Fruit fly (Drosophila melanogaster) whole organism, embryonic: ENCODE data around the gene Nxf3.

Experiments used
- Adf1 ChIP-seq: fragments of 200-800 bp; sonication (Bioruptor generic); IDR thresholded peaks from 2 replicates; pipeline ENCODE4 v1.3.6; 2022; ENCODE audit warnings: missing biosample characterization, missing genetic modification characterization
- B-H1 ChIP-seq: fragments of 200-800 bp; sonication (Bioruptor generic); IDR thresholded peaks from 3 replicates; pipeline ENCODE4 v1.3.6; 2022; ENCODE audit warnings: missing biosample characterization, missing genetic modification characterization
- BtbVII ChIP-seq: fragments of 200-800 bp; sonication (Bioruptor generic); optimal IDR thresholded peaks from 3 replicates; lab custom pipeline; 2017; ENCODE audit warnings: missing biosample characterization, mild to moderate bottlenecking, missing genetic modification characterization
- Bteb2 ChIP-seq: fragments of 200-800 bp; sonication (Bioruptor generic); optimal IDR thresholded peaks from 2 replicates; lab custom pipeline; 2016; ENCODE audit warnings: missing biosample characterization, missing genetic modification characterization
- CG10209 ChIP-seq: fragments of 200-800 bp; sonication (Bioruptor generic); optimal IDR thresholded peaks from 3 replicates; lab custom pipeline; 2017; ENCODE audit warnings: missing biosample characterization, mild to moderate bottlenecking, missing genetic modification characterization, missing genetic modification reagents
- CG1024 ChIP-seq: fragments of 200-800 bp; sonication (Bioruptor generic); IDR thresholded peaks from 2 replicates; pipeline ENCODE4 v1.3.6; 2022; ENCODE audit warnings: missing biosample characterization, missing genetic modification characterization
- CG10267 ChIP-seq: fragments of 200-800 bp; sonication (Bioruptor generic); optimal IDR thresholded peaks from 2 replicates; lab custom pipeline; 2018; ENCODE audit warnings: missing biosample characterization, mild to moderate bottlenecking, missing genetic modification characterization, moderate library complexity
- CG10654 ChIP-seq: fragments of 200-800 bp; sonication (Bioruptor generic); optimal IDR thresholded peaks from 2 replicates; lab custom pipeline; 2016; ENCODE audit warnings: missing biosample characterization, missing genetic modification characterization
- CG10979 ChIP-seq: fragments of 200-800 bp; sonication (Bioruptor generic); optimal IDR thresholded peaks from 2 replicates; lab custom pipeline; 2018; ENCODE audit warnings: missing biosample characterization, mild to moderate bottlenecking, missing genetic modification characterization, moderate library complexity
- CG11085 ChIP-seq: fragments of 200-800 bp; sonication (Bioruptor generic); IDR thresholded peaks from 2 replicates; pipeline ENCODE4 v1.3.6; 2022; ENCODE audit warnings: missing biosample characterization, missing genetic modification characterization
- CG12391 ChIP-seq: fragments of 200-800 bp; sonication (Bioruptor generic); optimal IDR thresholded peaks from 3 replicates; lab custom pipeline; 2018; ENCODE audit warnings: missing biosample characterization, mild to moderate bottlenecking, missing genetic modification characterization, moderate library complexity
- CG13287 ChIP-seq: fragments of 200-800 bp; sonication (Bioruptor generic); IDR thresholded peaks from 2 replicates; pipeline ENCODE4 v1.3.6; 2022; ENCODE audit warnings: missing biosample characterization, missing genetic modification characterization; ENCODE audit not compliant: partially characterized antibody
- CG17328 ChIP-seq: fragments of 200-800 bp; sonication (Bioruptor generic); IDR thresholded peaks from 2 replicates; pipeline ENCODE4 v1.3.6; 2022; ENCODE audit warnings: missing biosample characterization, missing genetic modification characterization
- CG17361 ChIP-seq: fragments of 200-800 bp; sonication (Bioruptor generic); IDR thresholded peaks from 3 replicates; pipeline ENCODE4 v1.3.6; 2022; ENCODE audit warnings: missing biosample characterization, missing genetic modification characterization
- CG33213 ChIP-seq: fragments of 200-800 bp; sonication (Bioruptor generic); optimal IDR thresholded peaks from 3 replicates; lab custom pipeline; 2016; ENCODE audit warnings: missing biosample characterization, missing genetic modification characterization
- CG6813 ChIP-seq: fragments of 200-800 bp; sonication (Bioruptor generic); optimal IDR thresholded peaks from 2 replicates; lab custom pipeline; 2017; ENCODE audit warnings: missing biosample characterization, missing genetic modification characterization, mild to moderate bottlenecking, moderate library complexity, missing genetic modification reagents
- CG7556 ChIP-seq: fragments of 200-800 bp; sonication (Bioruptor generic); optimal IDR thresholded peaks from 2 replicates; lab custom pipeline; 2017; ENCODE audit warnings: missing biosample characterization, mild to moderate bottlenecking, missing genetic modification characterization
- CG8388 ChIP-seq: fragments of 200-800 bp; sonication (Bioruptor generic); optimal IDR thresholded peaks from 2 replicates; lab custom pipeline; 2019; ENCODE audit warnings: missing biosample characterization, mild to moderate bottlenecking, missing genetic modification characterization, moderate library complexity
- CG8765 ChIP-seq: fragments of 200-800 bp; sonication (Bioruptor generic); IDR thresholded peaks from 2 replicates; pipeline ENCODE4 v1.3.6; 2022; ENCODE audit warnings: missing biosample characterization, missing genetic modification characterization
- CG9932 ChIP-seq: fragments of 200-800 bp; sonication (Bioruptor generic); IDR thresholded peaks from 2 replicates; pipeline ENCODE4 v1.3.6; 2022; ENCODE audit warnings: missing biosample characterization, missing genetic modification characterization
- Dref ChIP-seq: fragments of 200-800 bp; sonication (Bioruptor generic); IDR thresholded peaks from 2 replicates; pipeline ENCODE4 v1.3.6; 2022; ENCODE audit warnings: missing biosample characterization, missing genetic modification characterization
- E2f2 ChIP-seq: fragments of 200-800 bp; sonication (Bioruptor generic); IDR thresholded peaks from 2 replicates; pipeline ENCODE4 v1.3.6; 2022; ENCODE audit warnings: missing biosample characterization, missing genetic modification characterization
- Gsc ChIP-seq: fragments of 200-800 bp; sonication (Bioruptor generic); IDR thresholded peaks from 2 replicates; pipeline ENCODE4 v1.3.6; 2022; ENCODE audit warnings: missing biosample characterization, missing genetic modification characterization
- Gug ChIP-seq: fragments of 200-800 bp; sonication (Bioruptor generic); IDR thresholded peaks from 4 replicates; pipeline ENCODE4 v1.3.6; 2022; ENCODE audit warnings: missing biosample characterization, missing genetic modification characterization
- HLH54F ChIP-seq: fragments of 200-800 bp; sonication (Bioruptor generic); optimal IDR thresholded peaks from 3 replicates; lab custom pipeline; 2016; ENCODE audit warnings: missing biosample characterization, missing genetic modification characterization
- Hr39 ChIP-seq: fragments of >200 bp; optimal IDR thresholded peaks from 2 replicates; lab custom pipeline; 2017
- Opbp ChIP-seq: fragments of 200-800 bp; sonication (Bioruptor generic); IDR thresholded peaks from 3 replicates; pipeline ENCODE4 v1.3.6; 2022; ENCODE audit warnings: missing biosample characterization, missing genetic modification characterization; ENCODE audit not compliant: partially characterized antibody
- Rfx ChIP-seq: fragments of 200-800 bp; sonication (Bioruptor generic); IDR thresholded peaks from 2 replicates; pipeline ENCODE4 v1.3.6; 2022; ENCODE audit warnings: missing biosample characterization, missing genetic modification characterization
- Vsx1 ChIP-seq: fragments of 200-800 bp; sonication (Bioruptor generic); optimal IDR thresholded peaks from 2 replicates; lab custom pipeline; 2017; ENCODE audit warnings: missing biosample characterization, mild to moderate bottlenecking, missing genetic modification characterization, missing genetic modification reagents
- Xrp1 ChIP-seq: fragments of 200-800 bp; sonication (Bioruptor generic); IDR thresholded peaks from 2 replicates; pipeline ENCODE4 v1.3.6; 2022; ENCODE audit warnings: missing biosample characterization, missing genetic modification characterization
- al ChIP-seq: fragments of 200-800 bp; sonication (Bioruptor generic); IDR thresholded peaks from 2 replicates; pipeline ENCODE4 v1.3.6; 2022; ENCODE audit warnings: missing biosample characterization, missing genetic modification characterization
- ap ChIP-seq: fragments of 200-800 bp; sonication (Bioruptor generic); IDR thresholded peaks from 2 replicates; pipeline ENCODE4 v1.3.6; 2022; ENCODE audit warnings: missing biosample characterization, missing genetic modification characterization
- dmrt99B ChIP-seq: fragments of 200-800 bp; sonication (Bioruptor generic); optimal IDR thresholded peaks from 2 replicates; lab custom pipeline; 2018; ENCODE audit warnings: missing biosample characterization, mild to moderate bottlenecking, missing genetic modification characterization, moderate library complexity
- esg ChIP-seq: fragments of 200-800 bp; sonication (Bioruptor generic); conservative IDR thresholded peaks from 2 replicates; pipeline ENCODE4 v1.3.6; 2022; ENCODE audit warnings: missing biosample characterization, missing genetic modification characterization
- gcm2 ChIP-seq: fragments of 200-800 bp; sonication (Bioruptor generic); optimal IDR thresholded peaks from 2 replicates; lab custom pipeline; 2016; ENCODE audit warnings: missing biosample characterization, missing genetic modification characterization
- hkb ChIP-seq, 2 experiments: fragments of 200-800 bp in 1 of 2; fragments of >200 bp in 1 of 2; sonication (Bioruptor generic) in 1 of 2; IDR thresholded peaks in 1 of 2; optimal IDR thresholded peaks in 1 of 2; 2 replicates each; pipeline versions ENCODE4 v1.3.6 to Lab custom; 2017 to 2022; ENCODE audit warnings: missing biosample characterization in 1 of 2, missing genetic modification characterization in 1 of 2
- jing ChIP-seq: fragments of 200-800 bp; sonication (Bioruptor generic); optimal IDR thresholded peaks from 2 replicates; lab custom pipeline; 2018; ENCODE audit warnings: missing biosample characterization, mild to moderate bottlenecking, missing genetic modification characterization
- lola ChIP-seq, 3 experiments: fragments of >200 bp in 2 of 3; fragments of 200-800 bp in 1 of 3; sonication (Bioruptor generic) in 1 of 3; optimal IDR thresholded peaks; 2 replicates each; lab custom pipeline; 2017 to 2019; ENCODE audit warnings: missing biosample characterization in 3 of 3, missing genetic modification characterization in 3 of 3, mild to moderate bottlenecking in 1 of 3, moderate library complexity in 1 of 3
- nmo ChIP-seq: fragments of 200-800 bp; sonication (Bioruptor generic); optimal IDR thresholded peaks from 2 replicates; lab custom pipeline; 2018; ENCODE audit warnings: missing biosample characterization, mild to moderate bottlenecking, missing genetic modification characterization, moderate library complexity
- peb ChIP-seq: fragments of 200-800 bp; sonication (Bioruptor generic); IDR thresholded peaks from 2 replicates; pipeline ENCODE4 v1.3.6; 2022; ENCODE audit warnings: missing biosample characterization, missing genetic modification characterization
- rib ChIP-seq: fragments of 200-800 bp; sonication (Bioruptor generic); IDR thresholded peaks from 2 replicates; pipeline ENCODE4 v1.3.6; 2022; ENCODE audit warnings: missing biosample characterization, missing genetic modification characterization
- scrt ChIP-seq: fragments of 200-800 bp; sonication (Bioruptor generic); optimal IDR thresholded peaks from 2 replicates; lab custom pipeline; 2018; ENCODE audit warnings: missing biosample characterization, mild to moderate bottlenecking, missing genetic modification characterization, moderate library complexity
- sqz ChIP-seq: fragments of 200-800 bp; sonication (Bioruptor generic); optimal IDR thresholded peaks from 3 replicates; lab custom pipeline; 2018; ENCODE audit warnings: missing biosample characterization, mild to moderate bottlenecking, missing genetic modification characterization
- tin ChIP-seq: fragments of 200-800 bp; sonication (Bioruptor generic); optimal IDR thresholded peaks from 3 replicates; lab custom pipeline; 2016; ENCODE audit warnings: missing biosample characterization, missing genetic modification characterization
- tio ChIP-seq: fragments of 200-800 bp; sonication (Bioruptor generic); optimal IDR thresholded peaks from 2 replicates; lab custom pipeline; 2017; ENCODE audit warnings: missing biosample characterization, missing genetic modification characterization, inconsistent platforms
- tll ChIP-seq, 2 experiments: fragments of 200-800 bp in 1 of 2; fragments of >200 bp in 1 of 2; sonication (Bioruptor generic) in 1 of 2; optimal IDR thresholded peaks; 2 replicates each; lab custom pipeline; 2017 to 2019; ENCODE audit warnings: missing biosample characterization in 2 of 2, missing genetic modification characterization in 2 of 2, mild to moderate bottlenecking in 1 of 2, moderate library complexity in 1 of 2
- wdn ChIP-seq: fragments of 200-800 bp; sonication (Bioruptor generic); IDR thresholded peaks from 2 replicates; pipeline ENCODE4 v1.3.6; 2022; ENCODE audit warnings: missing biosample characterization, missing genetic modification characterization

Nxf3 gene

dm6 chr3L:13923332-13924272 lies 41.4 kb upstream of the Nxf3 start (continued):
- TF ChIP-seq CG6813 (GFP tag; lab: Kevin White, UChicago) (peak; percentile 5), CG17328 (GFP tag; lab: Robert Waterston, UW) (peak; percentile 35; the same call in 1 of the 2 replicates), tin (GFP tag; lab: Kevin White, UChicago) (peak; percentile 42), wdn (peak; percentile 76), CG10209 (peak; percentile 42), gcm2 (GFP tag; lab: Kevin White, UChicago) (peak; percentile 14), CG17361 (GFP tag; lab: Robert Waterston, UW) (peak; percentile 70; the same call in 2 of the 3 replicates), CG13287 (GFP tag; lab: Robert Waterston, UW) (no peak), CG8388 (peak; percentile 50), ap (GFP tag; lab: Robert Waterston, UW) (peak; percentile 45; the same call in 1 of the 2 replicates), CG10979 (tag; lab: Kevin White, UChicago) (peak; percentile 53), tll (GFP tag; optimal IDR thresholded peaks at IDR 0.05; lab: Kevin White, UChicago) (no peak), CG11085 (peak; percentile 61), E2f2 (GFP tag; lab: Robert Waterston, UW) (peak; percentile 16; the same call in 1 of the 2 replicates), Dref (GFP tag; lab: Robert Waterston, UW) (no peak), hkb (optimal IDR thresholded peaks at IDR 0.05; lab: Kevin White, UChicago) (no peak), hkb (GFP tag; IDR thresholded peaks at IDR 0.05; lab: Robert Waterston, UW) (peak; percentile 54; the same call in 1 of the 2 replicates), esg (peak; percentile 32), peb (GFP tag; lab: Robert Waterston, UW) (peak; percentile 65), Opbp (GFP tag; lab: Robert Waterston, UW) (no peak), CG1024 (GFP tag; lab: Robert Waterston, UW) (no peak), CG10654 (peak; percentile 34), CG7556 (GFP tag; lab: Kevin White, UChicago) (peak; percentile 54), BtbVII (peak; percentile 47), dmrt99B (peak; percentile 49), sqz (GFP tag; lab: Kevin White, UChicago) (no peak), tio (GFP tag; lab: Kevin White, UChicago) (peak; percentile 45), scrt (GFP tag; lab: Kevin White, UChicago) (peak; percentile 59), CG9932 (GFP tag; lab: Robert Waterston, UW) (peak; percentile 93), Xrp1 (GFP tag; lab: Robert Waterston, UW) (peak; percentile 70), HLH54F (GFP tag; lab: Kevin White, UChicago) (peak; percentile 5), CG12391 (tag; lab: Kevin White, UChicago) (peak; percentile 61), B-H1 (peak; percentile 54; the same call in 2 of the 3 replicates), Bteb2 (peak; percentile 9), lola (GFP tag; optimal IDR thresholded peaks at IDR 0.05; lab: Kevin White, UChicago) (peak in 1 of 3 experiments; percentile 29), Hr39 (lab: Kevin White, UChicago) (no peak), al (GFP tag; lab: Robert Waterston, UW) (peak; percentile 86), Adf1 (GFP tag; lab: Robert Waterston, UW) (peak; percentile 47; the same call in 1 of the 2 replicates), CG8765 (no peak), rib (peak; percentile 77), Gug (GFP tag; lab: Robert Waterston, UW) (peak; percentile 43; the same call in 1 of the 4 replicates), Rfx (GFP tag; lab: Robert Waterston, UW) (peak; percentile 91), Gsc (GFP tag; lab: Robert Waterston, UW) (no peak), CG10267 (tag; lab: Kevin White, UChicago) (peak; percentile 55), CG33213 (peak; percentile 34), jing (no peak), nmo (GFP tag; lab: Kevin White, UChicago) (peak; percentile 63), Vsx1 (GFP tag; lab: Kevin White, UChicago) (peak; percentile 4)
